Fruit fly (Drosophila melanogaster) S2 (cell line): ENCODE measurements around the gene CkIIalpha-i3.

Experiments used
- CG8478 ChIP-seq: fragments of >200 bp; optimal IDR thresholded peaks from 2 replicates; lab custom pipeline; 2018
- CTCF ChIP-seq, 2 experiments: fragments of >200 bp; optimal IDR thresholded peaks; 2 replicates each; lab custom pipeline; 2018

- TF ChIP-seq CTCF (optimal IDR thresholded peaks at IDR 0.05; lab: Kevin White, UChicago) (no peak), CG8478 (lab: Kevin White, UChicago) (no peak)
Observed at dm6 chr3L:724518-725341, 14.3 kb upstream of the CkIIalpha-i3 start.
